Worm (Caenorhabditis elegans): ENCODE data around the gene F54G2.1.

The F54G2.1 gene

DNA sequence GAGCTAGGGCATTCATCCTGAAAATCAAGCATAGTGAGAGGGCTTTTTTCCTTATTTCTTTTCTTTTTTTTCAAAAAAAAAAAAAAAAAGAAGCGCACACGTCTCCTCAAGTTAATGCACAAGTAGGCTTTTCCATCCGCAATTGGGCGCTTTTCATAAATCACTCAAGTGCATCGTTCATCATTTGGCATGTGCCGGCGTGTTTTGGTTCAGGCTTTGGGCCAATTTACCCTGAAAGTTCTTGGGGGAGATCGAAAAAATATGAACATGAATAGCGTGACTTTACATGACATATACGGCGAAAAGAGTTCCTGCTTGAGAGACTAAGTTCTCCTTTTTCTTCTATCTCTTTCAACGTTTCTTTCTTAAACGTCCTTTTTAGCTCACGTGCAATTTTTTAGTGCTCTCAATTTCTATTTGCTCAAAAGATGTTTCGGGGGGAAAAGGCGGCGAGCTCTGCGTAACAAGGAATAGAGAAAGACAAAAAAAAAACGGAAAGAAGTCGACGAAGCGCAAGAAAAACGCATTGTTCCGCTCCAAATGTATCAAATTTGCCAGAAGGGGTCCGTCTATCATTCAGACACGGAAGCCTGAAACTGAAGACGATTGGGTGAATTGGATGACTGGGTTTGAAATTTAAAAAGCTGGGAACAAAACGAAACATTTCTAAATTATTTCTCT is 63.0 kb downstream of the F54G2.1 start:
- no peak for TF ChIP-seq unc-62 (GFP tag; optimal IDR thresholded peaks at IDR 0.05)

- TF ChIP-seq unc-62 (GFP tag; optimal IDR thresholded peaks at IDR 0.05): no peak
Measured at ce11 chrX:2598833-2599279, 65.3 kb downstream of the F54G2.1 start.

DNA sequence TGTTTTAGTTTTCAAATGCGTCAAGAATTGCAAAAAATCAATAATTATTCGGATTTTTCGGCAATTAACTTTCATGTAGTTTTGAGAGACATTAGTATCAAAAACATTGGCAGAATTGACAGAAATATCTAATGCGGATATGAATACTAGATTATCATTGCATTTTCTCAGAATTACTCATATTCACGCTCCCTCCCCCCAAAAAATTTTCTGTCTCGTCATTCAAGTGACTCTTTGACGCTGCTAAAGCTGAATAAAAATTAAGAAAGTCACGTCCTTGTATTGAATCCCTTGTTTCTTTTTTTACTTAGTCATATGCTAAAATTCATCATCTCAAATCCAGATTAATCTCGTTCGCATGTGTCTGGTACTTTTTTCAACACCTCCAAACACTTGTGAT is 67.6 kb downstream of the F54G2.1 start:
- no peak for TF ChIP-seq unc-62 (GFP tag; optimal IDR thresholded peaks at IDR 0.05)

DNA sequence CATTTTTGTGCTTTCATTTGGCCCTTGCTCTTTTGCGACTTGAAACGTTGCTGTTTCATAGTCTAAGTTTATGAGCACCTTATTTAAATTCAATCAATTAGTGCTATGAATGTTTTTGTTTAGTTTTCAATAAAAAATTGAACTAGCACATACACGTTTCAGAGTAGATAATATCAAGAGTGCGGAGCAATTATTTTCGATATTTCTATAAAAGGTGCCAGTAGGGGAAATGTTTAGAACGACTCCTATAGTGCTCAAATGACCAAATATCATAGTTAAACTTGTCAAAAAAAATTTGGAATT is 68.5 kb downstream of the F54G2.1 start:
- TF ChIP-seq unc-62 (GFP tag; optimal IDR thresholded peaks at IDR 0.05): no peak

DNA sequence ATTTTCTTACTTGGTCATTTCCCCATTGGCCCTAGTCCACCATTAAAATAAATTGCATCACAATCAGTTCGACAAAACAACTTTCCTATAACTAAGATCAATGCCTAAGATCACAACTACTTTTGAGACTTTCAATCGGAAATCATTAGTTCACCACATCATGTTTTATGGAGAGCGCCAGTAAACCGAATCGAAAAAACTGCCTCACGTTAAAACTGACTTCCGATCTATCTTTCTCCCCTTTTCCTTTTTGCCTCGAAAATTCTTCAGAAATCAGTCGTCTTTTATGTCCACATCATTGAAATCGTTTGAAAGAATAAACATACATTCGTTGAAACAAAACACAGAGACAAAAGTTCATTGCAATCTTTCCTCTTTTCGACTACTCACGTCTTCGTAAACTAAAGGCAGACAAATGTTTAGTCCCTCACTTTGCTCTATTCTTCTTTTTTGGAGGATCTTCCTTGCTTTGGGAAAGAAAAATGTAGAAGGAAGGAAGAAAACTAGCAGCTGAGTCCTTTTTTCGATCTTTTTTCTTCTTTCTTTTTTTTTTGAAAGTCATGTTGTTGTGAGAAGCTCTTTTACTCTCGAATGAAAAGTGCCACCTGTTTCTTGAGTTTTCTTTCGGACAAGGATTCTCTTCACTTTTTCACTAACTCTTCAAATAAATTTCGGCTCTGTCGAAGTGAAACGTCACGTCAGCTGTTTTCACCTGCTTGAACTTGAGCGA is 69.0 kb downstream of the F54G2.1 start:
- no peak for TF ChIP-seq unc-62 (GFP tag; optimal IDR thresholded peaks at IDR 0.05)

DNA sequence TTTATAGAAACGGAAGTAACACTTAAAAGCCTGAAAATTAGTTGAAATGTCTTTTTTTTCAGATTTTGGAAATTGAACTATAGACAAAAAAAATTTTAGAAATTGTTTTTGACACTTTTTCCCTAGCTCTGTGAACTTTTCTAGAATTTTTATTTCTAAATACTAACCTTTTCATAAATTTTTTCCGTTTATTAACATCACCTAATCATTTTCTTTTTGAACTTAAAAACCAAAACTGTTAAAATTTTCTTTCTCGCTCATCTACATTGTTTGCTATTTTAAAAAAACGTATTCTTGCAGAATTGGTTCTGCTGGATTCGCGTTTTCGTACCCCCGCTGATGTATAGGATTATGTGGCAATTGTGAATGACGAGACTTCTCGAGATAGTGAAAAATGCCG is 70.5 kb downstream of the F54G2.1 start, which contains the start of the genes nhr-40 and T03G6.7:
TSS of gene nhr-40 (plus strand) at position 301 of the 400 bp plus-strand sequence.
TSS of gene T03G6.7 (plus strand) at position 337 of the 400 bp plus-strand sequence.
- TF ChIP-seq unc-62 (GFP tag; optimal IDR thresholded peaks at IDR 0.05): no peak

DNA sequence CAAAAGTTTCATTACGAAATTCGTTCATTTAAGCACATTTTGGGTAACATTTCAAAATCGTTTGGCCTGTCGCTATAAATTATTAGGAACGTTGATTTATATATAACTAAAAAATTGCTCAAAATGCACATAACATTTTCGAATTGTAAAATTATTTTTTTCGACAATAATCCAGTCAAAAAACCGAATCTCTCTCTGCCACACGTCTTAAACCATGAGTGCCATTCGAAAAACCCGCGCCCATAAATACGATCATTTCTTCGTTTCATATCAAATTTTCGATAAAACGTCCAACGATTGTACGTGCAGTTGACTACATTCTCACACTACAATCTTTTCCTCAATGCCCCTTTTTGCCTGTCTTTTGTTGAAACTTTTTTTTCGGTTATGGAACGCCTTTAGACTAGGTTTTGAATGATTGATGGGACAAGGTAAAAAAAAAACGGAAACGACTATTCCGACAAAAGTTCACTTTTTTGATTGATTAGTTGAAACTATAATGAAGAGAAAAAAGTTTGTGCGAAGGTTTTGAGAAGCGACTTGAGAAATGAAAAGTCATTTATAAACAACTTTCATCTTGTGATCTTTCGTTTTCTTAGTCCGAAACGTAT is 71.4 kb downstream of the F54G2.1 start:
- no peak for TF ChIP-seq unc-62 (GFP tag; optimal IDR thresholded peaks at IDR 0.05)

ce11 chrX:2591586-2592000 is 72.6 kb downstream of the F54G2.1 start:
- TF ChIP-seq unc-62 (GFP tag; optimal IDR thresholded peaks at IDR 0.05): no peak

DNA sequence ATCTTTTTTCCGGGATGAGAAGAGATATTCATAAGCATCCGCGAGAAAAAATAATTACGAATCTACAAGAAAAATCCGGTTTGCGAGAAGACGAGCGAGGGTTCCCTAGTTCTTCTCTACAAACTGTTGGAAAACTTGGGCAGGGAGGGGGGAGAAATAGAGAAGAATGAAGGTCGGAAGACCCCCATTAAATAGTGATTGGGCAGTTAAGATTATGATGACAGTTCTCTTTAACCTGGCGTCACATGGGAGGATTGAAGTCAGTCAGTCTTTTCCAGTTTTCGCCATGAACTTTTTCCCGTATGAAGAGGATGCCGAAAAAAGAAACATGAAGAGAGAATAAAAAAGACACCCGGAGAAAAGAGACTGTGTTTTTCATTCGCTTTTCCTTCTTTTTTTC is 73.4 kb downstream of the F54G2.1 start:
- TF ChIP-seq unc-62 (GFP tag; optimal IDR thresholded peaks at IDR 0.05): no peak

DNA sequence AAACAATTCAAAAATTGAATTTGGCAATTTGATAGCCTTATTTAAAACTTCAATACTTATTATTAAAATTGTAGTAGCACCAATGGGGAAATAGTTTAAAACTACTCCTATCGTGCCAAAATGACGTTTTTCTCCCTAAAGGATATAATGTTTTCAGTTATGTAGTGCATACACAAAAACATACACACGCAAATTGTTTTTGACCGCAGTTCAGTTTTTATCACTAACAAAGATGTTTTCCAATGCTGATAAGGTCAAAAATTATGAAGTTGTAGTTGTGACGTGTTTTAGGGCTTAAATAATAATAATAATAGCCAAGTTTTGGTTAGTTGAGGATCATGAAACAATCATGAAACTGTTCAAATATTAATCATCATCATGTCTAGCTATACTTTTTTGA is 74.2 kb downstream of the F54G2.1 start:
- no peak for TF ChIP-seq unc-62 (GFP tag; optimal IDR thresholded peaks at IDR 0.05)

ce11 chrX:2588012-2588411 is 76.2 kb downstream of the F54G2.1 start:
- TF ChIP-seq unc-62 (GFP tag; optimal IDR thresholded peaks at IDR 0.05): no peak

DNA sequence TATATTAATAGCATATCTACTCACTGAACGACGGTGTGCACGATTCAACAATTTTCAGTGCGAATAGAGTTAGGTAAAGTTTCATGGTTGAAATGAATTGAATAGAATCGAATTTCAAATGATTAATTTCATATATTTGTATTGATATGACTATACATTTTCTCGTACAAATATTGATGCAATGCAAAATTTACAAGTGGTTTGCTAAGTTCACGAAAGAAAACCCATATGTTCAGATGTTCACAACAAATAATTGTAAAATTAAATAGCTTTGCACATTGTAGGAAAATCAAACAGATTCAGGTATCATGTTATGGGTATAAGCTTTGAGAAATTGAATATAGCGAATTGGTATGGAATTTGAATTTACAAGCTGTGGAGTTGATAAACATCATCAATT is 78.5 kb downstream of the F54G2.1 start, which contains the start of gene H01M10.2:
TSS of gene H01M10.2 (minus strand) at position 101 of the 400 bp plus-strand sequence.
- TF ChIP-seq unc-62 (GFP tag; optimal IDR thresholded peaks at IDR 0.05): no peak

ce11 chrX:2583135-2583683 is 81.0 kb downstream of the F54G2.1 start:
- no peak for TF ChIP-seq unc-62 (GFP tag; optimal IDR thresholded peaks at IDR 0.05)

- TF ChIP-seq unc-62 (GFP tag; optimal IDR thresholded peaks at IDR 0.05): no peak
Measured at ce11 chrX:2581828-2582589, 82.2 kb downstream of the F54G2.1 start.

- TF ChIP-seq unc-62 (GFP tag; optimal IDR thresholded peaks at IDR 0.05): no peak
Measured at ce11 chrX:2580524-2580981, 83.6 kb downstream of the F54G2.1 start, which contains the start of gene H01M10.1. TSS of gene H01M10.1 (minus strand) at chrX:2580574.

ce11 chrX:2577442-2577841 is 86.7 kb downstream of the F54G2.1 start, which contains the start of gene ttr-42:
TSS of gene ttr-42 (plus strand) at chrX:2577742.
- TF ChIP-seq unc-62 (GFP tag; optimal IDR thresholded peaks at IDR 0.05): no peak

All from whole organism, dauer.